Fruit fly (Drosophila melanogaster): Measurements from ENCODE around the gene TfIIB.

DNA sequence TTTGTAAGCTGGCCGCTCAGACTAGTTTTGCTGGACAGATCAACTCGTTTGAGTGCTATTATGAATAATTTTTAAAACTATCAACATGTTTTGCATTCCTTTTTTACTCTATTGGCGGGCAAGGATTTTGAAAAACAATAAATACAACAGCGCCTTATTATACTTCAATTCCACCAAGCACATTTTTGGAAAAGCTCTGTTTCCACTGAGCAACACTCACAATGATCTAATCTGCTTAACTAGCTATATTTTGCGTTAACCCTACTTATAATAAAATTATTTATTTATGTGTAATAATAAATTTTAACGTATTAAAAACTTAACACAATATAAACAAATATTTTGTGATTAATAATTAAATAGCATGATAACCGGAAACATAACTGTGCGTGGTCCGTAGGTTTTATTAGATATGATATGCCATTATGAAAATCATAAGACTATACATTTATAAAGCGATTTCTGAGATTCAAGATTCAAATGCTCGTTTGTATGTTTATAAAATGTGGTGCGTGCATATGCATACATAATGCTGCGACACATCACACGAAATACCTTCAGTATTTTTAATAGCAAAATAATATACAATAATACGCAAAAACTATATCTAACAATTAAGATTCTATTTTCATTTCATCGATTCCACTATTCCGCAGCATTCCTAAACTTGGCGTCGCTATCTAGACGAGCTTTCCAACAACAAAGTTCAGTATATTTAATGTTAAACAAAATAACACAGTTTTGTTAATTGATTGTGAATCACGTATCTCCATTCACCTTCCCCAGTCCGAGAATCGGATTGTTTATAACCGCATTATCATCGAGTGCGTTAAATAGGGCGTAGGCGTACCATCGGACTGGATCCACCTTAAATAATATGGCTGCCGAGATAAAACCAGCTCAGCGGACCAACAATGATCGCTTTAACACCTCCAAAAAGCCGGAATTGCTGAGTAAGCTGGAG lies 8.2 kb upstream of the TfIIB start, which contains the start of the genes pie and Wdfy2:
- no peak for TF ChIP-seq Met (GFP tag; optimal IDR thresholded peaks at IDR 0.05)
- peak; percentile 6 for TF ChIP-seq cyc (GFP tag; optimal IDR thresholded peaks at IDR 0.05)
- no peak for TF ChIP-seq fkh (GFP tag; optimal IDR thresholded peaks at IDR 0.05)
- no peak for TF ChIP-seq Sox15 (GFP tag; optimal IDR thresholded peaks at IDR 0.05)
- TF ChIP-seq dsx (GFP tag; optimal IDR thresholded peaks at IDR 0.05; ENCODE audit: poor library complexity, severe bottlenecking) = no peak
- no peak for TF ChIP-seq CG6792 (GFP tag; optimal IDR thresholded peaks at IDR 0.05)
- TF ChIP-seq ss (GFP tag; optimal IDR thresholded peaks at IDR 0.05) = no peak
- TF ChIP-seq dac (GFP tag; optimal IDR thresholded peaks at IDR 0.05) = no peak
- no peak for TF ChIP-seq CG8319 (GFP tag; optimal IDR thresholded peaks at IDR 0.05)
- TF ChIP-seq CG6163 (GFP tag; IDR thresholded peaks at IDR 0.05) = no peak
- TF ChIP-seq Hr39 (GFP tag; optimal IDR thresholded peaks at IDR 0.05) = no peak

Measured in whole organism, prepupa.